Fruit fly (Drosophila melanogaster) whole organism, embryonic: ENCODE results near the gene CG11655.
A peak's percentile ranks its signal among the peaks of the same experiment; 100 is the strongest.

Source experiments
- Adf1 ChIP-seq: fragments of 200-800 bp; sonication (Bioruptor generic); IDR thresholded peaks from 2 replicates; pipeline ENCODE4 v1.3.6; 2022; ENCODE audit warnings: missing biosample characterization, missing genetic modification characterization
- Awh ChIP-seq: fragments of 200-800 bp; sonication (Bioruptor generic); IDR thresholded peaks from 2 replicates; pipeline ENCODE4, ENCODE4 v1.3.6; 2022; ENCODE audit warnings: missing biosample characterization, missing genetic modification characterization
- CG1024 ChIP-seq: fragments of 200-800 bp; sonication (Bioruptor generic); IDR thresholded peaks from 2 replicates; pipeline ENCODE4 v1.3.6; 2022; ENCODE audit warnings: missing biosample characterization, missing genetic modification characterization
- CG10959 ChIP-seq: fragments of 200-800 bp; sonication (Bioruptor generic); IDR thresholded peaks from 2 replicates; pipeline ENCODE4 v1.3.6; 2022; ENCODE audit warnings: missing biosample characterization, missing genetic modification characterization
- CG12299 ChIP-seq: fragments of 200-800 bp; sonication (Bioruptor generic); optimal IDR thresholded peaks from 2 replicates; lab custom pipeline; 2018; ENCODE audit warnings: missing biosample characterization, mild to moderate bottlenecking, missing genetic modification characterization
- CG14014 ChIP-seq: fragments of 200-800 bp; sonication (Bioruptor generic); IDR thresholded peaks from 2 replicates; pipeline ENCODE4 v1.3.6; 2022; ENCODE audit warnings: missing biosample characterization, missing genetic modification characterization
- CG15514 ChIP-seq: fragments of 200-800 bp; sonication (Bioruptor generic); optimal IDR thresholded peaks from 3 replicates; lab custom pipeline; 2017; ENCODE audit warnings: missing biosample characterization, missing genetic modification characterization, mild to moderate bottlenecking, moderate library complexity, missing genetic modification reagents
- CG15601 ChIP-seq: fragments of 200-800 bp; sonication (Bioruptor generic); optimal IDR thresholded peaks from 3 replicates; lab custom pipeline; 2019; ENCODE audit warnings: missing biosample characterization, mild to moderate bottlenecking, missing genetic modification characterization, moderate library complexity
- CG17612 ChIP-seq: fragments of 200-800 bp; sonication (Bioruptor generic); IDR thresholded peaks from 2 replicates; pipeline ENCODE4 v1.3.6; 2022; ENCODE audit warnings: missing biosample characterization, missing genetic modification characterization
- CG17802 ChIP-seq: fragments of 200-800 bp; sonication (Bioruptor generic); optimal IDR thresholded peaks from 2 replicates; lab custom pipeline; 2018; ENCODE audit warnings: missing biosample characterization, mild to moderate bottlenecking, missing genetic modification characterization, moderate library complexity
- CG1792 ChIP-seq: fragments of 200-800 bp; sonication (Bioruptor generic); optimal IDR thresholded peaks from 2 replicates; lab custom pipeline; 2016; ENCODE audit warnings: missing biosample characterization, missing genetic modification characterization
- CG18619 ChIP-seq: fragments of 200-800 bp; sonication (Bioruptor generic); optimal IDR thresholded peaks from 3 replicates; lab custom pipeline; 2017; ENCODE audit warnings: missing biosample characterization, mild to moderate bottlenecking, missing genetic modification characterization
- CG18764 ChIP-seq: fragments of 200-800 bp; sonication (Bioruptor generic); optimal IDR thresholded peaks from 3 replicates; lab custom pipeline; 2016; ENCODE audit warnings: missing biosample characterization, missing genetic modification characterization
- CG31388 ChIP-seq: fragments of 200-800 bp; sonication (Bioruptor generic); optimal IDR thresholded peaks from 2 replicates; lab custom pipeline; 2016; ENCODE audit warnings: missing biosample characterization, missing genetic modification characterization
- CG4404 ChIP-seq: fragments of 200-800 bp; sonication (Bioruptor generic); IDR thresholded peaks from 2 replicates; pipeline ENCODE4 v1.3.6; 2022; ENCODE audit warnings: missing biosample characterization, missing genetic modification characterization
- CG6813 ChIP-seq: fragments of 200-800 bp; sonication (Bioruptor generic); optimal IDR thresholded peaks from 2 replicates; lab custom pipeline; 2017; ENCODE audit warnings: missing biosample characterization, missing genetic modification characterization, mild to moderate bottlenecking, moderate library complexity, missing genetic modification reagents
- CG8290 ChIP-seq, 3 experiments: fragments of 200-800 bp; sonication (Bioruptor generic); optimal IDR thresholded peaks; 2 replicates each; lab custom pipeline; 2016 to 2019; ENCODE audit warnings: missing biosample characterization in 3 of 3, missing genetic modification characterization in 3 of 3, mild to moderate bottlenecking in 2 of 3, moderate library complexity in 1 of 3
- D19A ChIP-seq: fragments of 200-800 bp; optimal IDR thresholded peaks from 3 replicates; lab custom pipeline; 2019; ENCODE audit warnings: missing biosample characterization, mild to moderate bottlenecking, missing genetic modification characterization, moderate library complexity
- Doc3 ChIP-seq: fragments of 200-800 bp; sonication (Bioruptor generic); IDR thresholded peaks from 3 replicates; pipeline ENCODE4 v1.3.6; 2022; ENCODE audit warnings: missing biosample characterization, missing genetic modification characterization; ENCODE audit not compliant: partially characterized antibody
- Ets65A ChIP-seq: fragments of 200-800 bp; sonication (Bioruptor generic); peaks from one replicate; lab custom pipeline; 2016; ENCODE audit warnings: missing biosample characterization, missing genetic modification characterization
- Fer3 ChIP-seq: fragments of 200-800 bp; sonication (Bioruptor generic); optimal IDR thresholded peaks from 2 replicates; lab custom pipeline; 2018; ENCODE audit warnings: missing biosample characterization, mild to moderate bottlenecking, missing genetic modification characterization, moderate library complexity
- GATAe ChIP-seq: fragments of 200-800 bp; sonication (Bioruptor generic); conservative IDR thresholded peaks from 2 replicates; pipeline ENCODE4 v1.3.6; 2022; ENCODE audit warnings: missing biosample characterization, missing genetic modification characterization
- Gug ChIP-seq: fragments of 200-800 bp; sonication (Bioruptor generic); IDR thresholded peaks from 4 replicates; pipeline ENCODE4 v1.3.6; 2022; ENCODE audit warnings: missing biosample characterization, missing genetic modification characterization
- HLH3B ChIP-seq: fragments of 200-800 bp; sonication (Bioruptor generic); IDR thresholded peaks from 2 replicates; pipeline ENCODE4 v1.3.6; 2022; ENCODE audit warnings: missing biosample characterization, missing genetic modification characterization
- HLHmδ ChIP-seq: fragments of 200-800 bp; sonication (Bioruptor generic); optimal IDR thresholded peaks from 2 replicates; lab custom pipeline; 2018; ENCODE audit warnings: missing biosample characterization, mild to moderate bottlenecking, missing genetic modification characterization, moderate library complexity
- Kr ChIP-seq: fragments of 200-800 bp; sonication (Bioruptor generic); optimal IDR thresholded peaks from 2 replicates; lab custom pipeline; 2017; ENCODE audit warnings: missing biosample characterization, mild to moderate bottlenecking, missing genetic modification characterization
- Lim3 ChIP-seq: fragments of 200-800 bp; sonication (Bioruptor generic); IDR thresholded peaks from 2 replicates; pipeline ENCODE4 v1.3.6; 2022; ENCODE audit warnings: missing biosample characterization, missing genetic modification characterization
- MBD-R2 ChIP-seq: fragments of 200-800 bp; sonication (Bioruptor generic); IDR thresholded peaks from 2 replicates; pipeline ENCODE4 v1.3.6; 2022; ENCODE audit warnings: missing biosample characterization, missing genetic modification characterization
- Max ChIP-seq: fragments of 200-800 bp; sonication (Bioruptor generic); optimal IDR thresholded peaks from 2 replicates; lab custom pipeline; 2016; ENCODE audit warnings: missing biosample characterization, mild to moderate bottlenecking, missing genetic modification characterization
- NK7.1 ChIP-seq: fragments of 200-800 bp; sonication (Bioruptor generic); optimal IDR thresholded peaks from 3 replicates; lab custom pipeline; 2016; ENCODE audit warnings: missing biosample characterization, missing genetic modification characterization
- PHDP ChIP-seq: fragments of 200-800 bp; sonication (Bioruptor generic); optimal IDR thresholded peaks from 3 replicates; lab custom pipeline; 2018; ENCODE audit warnings: missing biosample characterization, mild to moderate bottlenecking, missing genetic modification characterization, moderate library complexity
- Pdp1 ChIP-seq, 2 experiments: fragments of 200-800 bp; sonication (Bioruptor generic); optimal IDR thresholded peaks; 3 replicates each; lab custom pipeline; 2016; ENCODE audit warnings: missing biosample characterization in 2 of 2, missing genetic modification characterization in 2 of 2, mild to moderate bottlenecking in 1 of 2, moderate library complexity in 1 of 2
- Xbp1 ChIP-seq: fragments of 200-800 bp; sonication (Bioruptor generic); optimal IDR thresholded peaks from 3 replicates; lab custom pipeline; 2016; ENCODE audit warnings: missing biosample characterization, mild to moderate bottlenecking, missing genetic modification characterization
- abd-A ChIP-seq: fragments of 200-800 bp; sonication (Bioruptor generic); optimal IDR thresholded peaks from 3 replicates; lab custom pipeline; 2019; ENCODE audit warnings: missing biosample characterization, mild to moderate bottlenecking, missing genetic modification characterization, moderate library complexity
- cwo ChIP-seq: fragments of 200-800 bp; sonication (Bioruptor generic); optimal IDR thresholded peaks from 3 replicates; lab custom pipeline; 2017; ENCODE audit warnings: missing biosample characterization, missing genetic modification characterization, mild to moderate bottlenecking, moderate library complexity, missing genetic modification reagents
- ewg ChIP-seq: fragments of 200-800 bp; sonication (Bioruptor generic); optimal IDR thresholded peaks from 3 replicates; lab custom pipeline; 2017; ENCODE audit warnings: mild to moderate bottlenecking, missing biosample characterization, missing genetic modification reagents, missing genetic modification characterization
- fu2 ChIP-seq: fragments of 200-800 bp; sonication (Bioruptor generic); optimal IDR thresholded peaks from 2 replicates; lab custom pipeline; 2016; ENCODE audit warnings: missing biosample characterization, missing genetic modification characterization
- gcm2 ChIP-seq: fragments of 200-800 bp; sonication (Bioruptor generic); optimal IDR thresholded peaks from 2 replicates; lab custom pipeline; 2016; ENCODE audit warnings: missing biosample characterization, missing genetic modification characterization
- gfzf ChIP-seq: fragments of 200-800 bp; sonication (Bioruptor generic); optimal IDR thresholded peaks from 2 replicates; lab custom pipeline; 2016; ENCODE audit warnings: missing biosample characterization, mild to moderate bottlenecking, missing genetic modification characterization, moderate library complexity
- h ChIP-seq: fragments of >200 bp; optimal IDR thresholded peaks from 2 replicates; lab custom pipeline; 2017
- inv ChIP-seq: fragments of 200-800 bp; sonication (Bioruptor generic); IDR thresholded peaks from 2 replicates; pipeline ENCODE4 v1.3.6; 2022; ENCODE audit warnings: missing biosample characterization, missing genetic modification characterization; ENCODE audit not compliant: partially characterized antibody
- kay ChIP-seq: fragments of 200-800 bp; sonication (Bioruptor generic); optimal IDR thresholded peaks from 2 replicates; lab custom pipeline; 2016; ENCODE audit warnings: missing biosample characterization, missing genetic modification characterization
- ken ChIP-seq: fragments of 200-800 bp; sonication (Bioruptor generic); IDR thresholded peaks from 3 replicates; pipeline ENCODE4 v1.3.6; 2022; ENCODE audit warnings: missing biosample characterization, missing genetic modification characterization
- nau ChIP-seq: fragments of 200-800 bp; sonication (Bioruptor generic); optimal IDR thresholded peaks from 3 replicates; lab custom pipeline; 2017; ENCODE audit warnings: missing biosample characterization, mild to moderate bottlenecking, missing genetic modification characterization, missing genetic modification reagents
- p53 ChIP-seq: fragments of 200-800 bp; sonication (Bioruptor generic); optimal IDR thresholded peaks from 2 replicates; lab custom pipeline; 2016; ENCODE audit warnings: missing biosample characterization, missing genetic modification characterization
- pros ChIP-seq: fragments of 200-800 bp; sonication (Bioruptor generic); optimal IDR thresholded peaks from 3 replicates; lab custom pipeline; 2019; ENCODE audit warnings: missing biosample characterization, mild to moderate bottlenecking, missing genetic modification characterization, moderate library complexity
- rib ChIP-seq: fragments of 200-800 bp; sonication (Bioruptor generic); IDR thresholded peaks from 2 replicates; pipeline ENCODE4 v1.3.6; 2022; ENCODE audit warnings: missing biosample characterization, missing genetic modification characterization
- sqz ChIP-seq: fragments of 200-800 bp; sonication (Bioruptor generic); optimal IDR thresholded peaks from 3 replicates; lab custom pipeline; 2018; ENCODE audit warnings: missing biosample characterization, mild to moderate bottlenecking, missing genetic modification characterization
- stwl ChIP-seq: fragments of 200-800 bp; sonication (Bioruptor generic); optimal IDR thresholded peaks from 3 replicates; lab custom pipeline; 2018; ENCODE audit warnings: missing biosample characterization, mild to moderate bottlenecking, missing genetic modification characterization, moderate library complexity
- unpg ChIP-seq: fragments of 200-800 bp; sonication (Bioruptor generic); optimal IDR thresholded peaks from 3 replicates; lab custom pipeline; 2018; ENCODE audit warnings: missing biosample characterization, mild to moderate bottlenecking, missing genetic modification characterization, moderate library complexity
- zf30C ChIP-seq: fragments of 200-800 bp; sonication (Bioruptor generic); optimal IDR thresholded peaks from 3 replicates; lab custom pipeline; 2018; ENCODE audit warnings: missing biosample characterization, mild to moderate bottlenecking, missing genetic modification characterization

CG11655 gene

dm6 chrX:15465410-15465809 is 12.1 kb downstream of the CG11655 start (continued):
- TF ChIP-seq Max (GFP tag; lab: Kevin White, UChicago), result no peak
- no peak for TF ChIP-seq NK7.1 (GFP tag; lab: Kevin White, UChicago)
- TF ChIP-seq CG8290 (GFP tag; optimal IDR thresholded peaks at IDR 0.05; lab: Kevin White, UChicago), result no peak
- no peak for TF ChIP-seq CG8290 (tag; optimal IDR thresholded peaks at IDR 0.05; lab: Kevin White, UChicago)
- no peak for TF ChIP-seq Fer3 (tag; lab: Kevin White, UChicago)
- peak; percentile 51; the same call in 1 of the 2 replicates for TF ChIP-seq GATAe (GFP tag; lab: Robert Waterston, UW)
- no peak for TF ChIP-seq CG12299
- TF ChIP-seq nau (GFP tag; lab: Kevin White, UChicago), result no peak
- no peak for TF ChIP-seq CG17612
- TF ChIP-seq rib (GFP tag; lab: Robert Waterston, UW), result no peak
- no peak for TF ChIP-seq gcm2
- TF ChIP-seq CG14014 (GFP tag; lab: Robert Waterston, UW), result no peak
- TF ChIP-seq CG15601 (tag; lab: Kevin White, UChicago), result no peak
- TF ChIP-seq pros, result peak; percentile 73
- no peak for TF ChIP-seq HLHmδ
- no peak for TF ChIP-seq abd-A
- no peak for TF ChIP-seq Pdp1 (GFP tag; optimal IDR thresholded peaks at IDR 0.05; lab: Kevin White, UChicago)
- TF ChIP-seq CG17802, result no peak
- no peak for TF ChIP-seq CG18764
- TF ChIP-seq CG10959 (GFP tag; lab: Robert Waterston, UW), result no peak
- 0 out of 3 replicates have a peak, but pooled peaks have one; percentile 19 for TF ChIP-seq Doc3 (GFP tag; lab: Robert Waterston, UW)
- no peak for TF ChIP-seq sqz (GFP tag; lab: Kevin White, UChicago)
- no peak for TF ChIP-seq CG18619
- TF ChIP-seq p53 (GFP tag; lab: Kevin White, UChicago), result no peak
- TF ChIP-seq ken, result no peak
- no peak for TF ChIP-seq Xbp1 (GFP tag; lab: Kevin White, UChicago)
- TF ChIP-seq Awh (GFP tag; lab: Robert Waterston, UW), result no peak
- TF ChIP-seq CG31388 (GFP tag; lab: Kevin White, UChicago), result no peak
- TF ChIP-seq CG6813 (GFP tag; lab: Kevin White, UChicago), result no peak
- TF ChIP-seq kay, result no peak
- peak; percentile 26 for TF ChIP-seq cwo (GFP tag; lab: Kevin White, UChicago)
- no peak for TF ChIP-seq CG15514
- TF ChIP-seq fu2, result no peak
- TF ChIP-seq D19A, result no peak
- no peak for TF ChIP-seq stwl
- TF ChIP-seq PHDP (tag; lab: Kevin White, UChicago), result no peak
- TF ChIP-seq Gug (GFP tag; lab: Robert Waterston, UW), result no peak
- no peak for TF ChIP-seq gfzf (GFP tag; lab: Kevin White, UChicago)
- TF ChIP-seq h (lab: Kevin White, UChicago), result no peak
- no peak for TF ChIP-seq inv (GFP tag; lab: Robert Waterston, UW)
- TF ChIP-seq unpg (GFP tag; lab: Kevin White, UChicago), result no peak
- TF ChIP-seq CG1024 (GFP tag; lab: Robert Waterston, UW), result no peak
- no peak for TF ChIP-seq ewg (GFP tag; lab: Kevin White, UChicago)
- peak; percentile 60 for TF ChIP-seq Adf1 (GFP tag; lab: Robert Waterston, UW)
- peak; percentile 17; the same call in 1 of the 2 replicates for TF ChIP-seq HLH3B (GFP tag; lab: Robert Waterston, UW)
- TF ChIP-seq zf30C, result no peak
- TF ChIP-seq MBD-R2, result no peak
- no peak for TF ChIP-seq CG4404 (GFP tag; lab: Robert Waterston, UW)
- TF ChIP-seq Kr, result no peak
- no peak for TF ChIP-seq Ets65A (GFP tag; lab: Kevin White, UChicago)
- TF ChIP-seq CG1792 (GFP tag; lab: Kevin White, UChicago), result no peak
- no peak for TF ChIP-seq Lim3 (GFP tag; lab: Robert Waterston, UW)
